Worm (Caenorhabditis elegans): ENCODE measurements around the gene nhx-3.

nhx-3 gene

DNA sequence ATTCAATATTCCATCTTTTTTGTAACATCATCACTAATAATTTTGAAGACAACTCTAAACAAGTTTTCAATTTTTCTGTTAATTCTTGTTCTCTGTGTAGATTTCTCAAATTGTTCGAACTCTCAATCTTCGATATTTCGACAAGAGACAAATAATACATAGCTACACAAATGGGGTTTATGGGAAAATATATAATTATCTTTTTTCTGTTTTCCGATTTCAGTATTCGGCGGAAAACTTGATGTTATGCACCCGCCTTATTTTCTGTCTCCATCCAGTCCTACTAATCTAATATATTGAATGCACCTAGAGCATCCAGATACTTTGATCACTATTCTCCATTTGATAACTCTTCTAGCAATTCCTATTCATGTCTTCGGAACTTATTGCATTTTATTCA lies 6.3 kb downstream of the nhx-3 start, which contains the start of gene srh-268:
Gene srh-268, plus strand, starts transcription at position 301 of the 400 bp plus-strand sequence.
- TF ChIP-seq nhr-28 (tag; optimal IDR thresholded peaks at IDR 0.05) = no peak
- no peak for TF ChIP-seq fkh-10 (GFP tag; optimal IDR thresholded peaks at IDR 0.05)
- TF ChIP-seq nhr-76 (tag; optimal IDR thresholded peaks at IDR 0.05) = no peak
- TF ChIP-seq F26F4.8 (GFP tag; conservative IDR thresholded peaks at IDR 0.05) = no peak
- TF ChIP-seq ceh-44 (GFP tag; IDR thresholded peaks at IDR 0.05) = no peak
- no peak for TF ChIP-seq hmg-1.1 (GFP tag; IDR thresholded peaks at IDR 0.05)

DNA sequence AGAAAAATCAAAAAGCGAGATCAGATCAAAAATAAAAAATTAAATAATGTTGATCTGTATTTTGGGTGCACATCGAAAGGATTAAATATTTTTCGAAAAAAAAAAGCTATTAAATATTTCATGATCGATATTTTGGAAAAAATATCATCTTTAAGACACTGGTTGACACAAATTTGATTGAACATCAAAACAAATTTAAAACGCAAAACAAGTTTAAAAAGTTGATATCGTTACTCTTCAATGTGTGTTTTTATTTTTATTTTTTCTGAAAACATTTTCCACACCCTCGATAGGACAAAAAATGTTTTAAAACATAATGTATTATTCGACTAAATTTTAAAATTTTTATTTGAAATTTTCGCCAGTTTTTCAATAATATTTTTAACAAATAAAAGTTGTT lies 7.3 kb downstream of the nhx-3 start, which contains the start of gene C54F6.12:
Gene C54F6.12, minus strand, starts transcription at position 101 of the 400 bp plus-strand sequence.
- TF ChIP-seq hlh-11 (tag; optimal IDR thresholded peaks at IDR 0.05) (no peak), attf-4 (tag; optimal IDR thresholded peaks at IDR 0.05) (no peak), ceh-32 (tag; optimal IDR thresholded peaks at IDR 0.05; ENCODE audit: poor library complexity) (no peak), nhr-42 (GFP tag; IDR thresholded peaks at IDR 0.05) (no peak), F26F4.8 (GFP tag; conservative IDR thresholded peaks at IDR 0.05) (no peak), nhr-102 (tag; optimal IDR thresholded peaks at IDR 0.05) (no peak), snpc-1.2 (GFP tag; IDR thresholded peaks at IDR 0.05) (no peak), zfp-3 (GFP tag; conservative IDR thresholded peaks at IDR 0.05) (no peak), nhr-237 (tag; optimal IDR thresholded peaks at IDR 0.05) (no peak), nhr-10 (tag; optimal IDR thresholded peaks at IDR 0.05) (no peak), ztf-11 (tag; optimal IDR thresholded peaks at IDR 0.05) (no peak), mdl-1 (tag; optimal IDR thresholded peaks at IDR 0.05) (no peak), daf-12 (tag; optimal IDR thresholded peaks at IDR 0.05) (no peak)

DNA sequence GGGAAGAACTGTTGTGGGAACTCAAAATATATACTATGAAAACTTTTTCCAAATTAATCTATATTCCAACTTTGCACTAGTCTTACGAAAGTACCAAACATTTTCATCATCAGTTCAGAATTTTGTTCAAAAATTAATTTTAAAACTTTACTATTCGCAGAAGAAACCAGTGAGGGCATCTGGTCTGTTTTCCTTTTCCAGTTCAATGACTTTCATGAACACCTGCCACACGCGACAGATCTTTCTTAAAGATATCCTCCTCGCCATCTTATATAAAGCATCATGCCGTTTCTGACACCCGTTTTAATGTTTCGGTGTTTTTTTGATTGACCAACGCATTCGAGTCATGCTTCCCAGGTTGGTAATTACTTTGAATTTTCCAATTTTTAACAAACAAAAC lies 12.4 kb downstream of the nhx-3 start, which contains the start of gene C54F6.3:
Gene C54F6.3, plus strand, starts transcription at position 301 of the 400 bp plus-strand sequence.
- TF ChIP-seq ceh-44 (GFP tag; IDR thresholded peaks at IDR 0.05) (no peak), nhr-28 (tag; optimal IDR thresholded peaks at IDR 0.05) (no peak), fos-1 (tag; optimal IDR thresholded peaks at IDR 0.05) (no peak), Y105C5A.15 (GFP tag; IDR thresholded peaks at IDR 0.05) (no peak), aly-2 (tag; optimal IDR thresholded peaks at IDR 0.05) (no peak)

DNA sequence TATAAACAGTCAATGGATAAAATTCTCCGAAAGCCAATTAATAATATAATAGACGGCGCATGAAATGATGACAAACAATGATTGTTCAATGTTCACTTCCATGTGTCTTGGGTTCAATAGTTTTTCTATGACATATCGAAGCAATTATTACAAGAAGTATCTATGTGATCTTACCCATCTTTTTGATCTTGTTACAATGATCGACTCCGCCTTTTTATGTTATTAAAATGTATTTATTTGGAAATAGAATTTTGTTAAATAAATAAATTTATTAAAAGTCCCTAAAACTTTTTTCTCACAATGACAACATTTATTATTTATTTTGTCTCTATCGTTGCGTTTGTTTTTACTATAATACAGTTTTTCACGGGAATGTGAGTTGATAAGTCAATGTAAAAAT lies 15.5 kb downstream of the nhx-3 start, which contains the start of gene swt-2:
Gene swt-2, plus strand, starts transcription at position 301 of the 400 bp plus-strand sequence.
- no peak for TF ChIP-seq zip-2 (tag; optimal IDR thresholded peaks at IDR 0.05)

DNA sequence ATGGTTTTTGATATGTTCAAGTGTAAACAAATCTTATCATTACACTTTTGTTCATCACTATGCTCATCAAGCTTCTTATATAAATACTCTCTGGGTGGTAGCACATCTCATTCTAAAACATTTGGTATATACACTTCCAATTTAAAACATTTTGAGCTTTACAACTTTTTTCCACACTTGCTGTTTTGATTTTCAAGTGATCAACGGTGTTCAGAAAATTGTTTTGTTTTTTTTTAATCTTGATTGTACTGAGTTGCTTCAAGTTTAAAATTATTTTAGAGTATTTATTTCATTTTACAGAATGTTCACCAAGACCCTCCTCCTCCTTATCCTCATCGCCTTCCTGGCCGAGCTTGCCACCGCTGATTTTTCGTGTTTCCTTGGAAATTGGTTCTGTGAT lies 16.5 kb downstream of the nhx-3 start, which contains the start of gene C54F6.5:
Gene C54F6.5, plus strand, starts transcription at position 301 of the 400 bp plus-strand sequence.
- no peak for TF ChIP-seq T20F7.1 (GFP tag; optimal IDR thresholded peaks at IDR 0.05)
- no peak for TF ChIP-seq Y48G9A.11 (GFP tag; IDR thresholded peaks at IDR 0.05)
- no peak for TF ChIP-seq nhr-76 (tag; optimal IDR thresholded peaks at IDR 0.05)
- TF ChIP-seq ceh-82 (tag; optimal IDR thresholded peaks at IDR 0.05) = no peak
- TF ChIP-seq hlh-11 (tag; optimal IDR thresholded peaks at IDR 0.05) = no peak
- no peak for TF ChIP-seq lin-38 (GFP tag; IDR thresholded peaks at IDR 0.05)
- TF ChIP-seq gei-8 (GFP tag; optimal IDR thresholded peaks at IDR 0.05) = no peak
- no peak for TF ChIP-seq ceh-62 (tag; optimal IDR thresholded peaks at IDR 0.05)

DNA sequence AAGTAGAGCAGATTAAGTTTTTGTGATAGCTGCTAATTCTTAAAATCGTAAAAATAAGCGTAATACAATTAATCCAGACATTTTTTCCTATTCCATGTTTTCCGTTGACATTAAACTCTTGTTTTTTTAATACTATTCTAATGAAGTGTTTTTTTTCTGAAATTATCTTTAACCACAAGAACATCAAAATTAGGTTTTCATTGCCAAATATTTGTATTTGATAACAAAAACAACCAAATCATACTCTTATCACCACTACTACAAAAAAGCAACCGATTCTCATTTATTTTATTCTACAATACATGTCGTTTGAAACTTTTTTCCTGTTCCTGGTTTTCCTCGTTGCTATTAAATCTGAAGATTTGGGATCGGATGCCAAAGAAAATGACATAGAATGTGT lies 18.2 kb downstream of the nhx-3 start, which contains the start of gene C54F6.17:
Gene C54F6.17, plus strand, starts transcription at position 301 of the 400 bp plus-strand sequence.
- TF ChIP-seq vab-7 (GFP tag; IDR thresholded peaks at IDR 0.05) (no peak), dmd-6 (GFP tag; IDR thresholded peaks at IDR 0.05) (no peak), spr-3 (GFP tag; optimal IDR thresholded peaks at IDR 0.05) (no peak), zfp-2 (tag; optimal IDR thresholded peaks at IDR 0.05) (no peak), set-16 (GFP tag; IDR thresholded peaks at IDR 0.05) (no peak), lin-38 (GFP tag; IDR thresholded peaks at IDR 0.05) (no peak), ztf-7 (tag; optimal IDR thresholded peaks at IDR 0.05) (no peak), cey-2 (tag; optimal IDR thresholded peaks at IDR 0.05; ENCODE audit: borderline replicate concordance, insufficient read depth) (no peak), dpl-1 (GFP tag; optimal IDR thresholded peaks at IDR 0.05) (no peak), ceh-20 (GFP tag; IDR thresholded peaks at IDR 0.05) (no peak), attf-4 (tag; optimal IDR thresholded peaks at IDR 0.05) (no peak), lin-1 (GFP tag; IDR thresholded peaks at IDR 0.05) (no peak), nhr-111 (GFP tag; optimal IDR thresholded peaks at IDR 0.05) (no peak), zip-11 (GFP tag; IDR thresholded peaks at IDR 0.05) (no peak), tra-1 (GFP tag; IDR thresholded peaks at IDR 0.05) (no peak), spr-1 (tag; optimal IDR thresholded peaks at IDR 0.05) (no peak), F49E8.2 (tag; optimal IDR thresholded peaks at IDR 0.05; ENCODE audit: borderline replicate concordance) (no peak), ZK546.5 (tag; optimal IDR thresholded peaks at IDR 0.05) (no peak)
